Worm (Caenorhabditis elegans): Measurements from ENCODE around the gene K02D10.3.

ce11 chrIII:8797211-8797733 lies 25.5 kb upstream of the K02D10.3 start:
- TF ChIP-seq ztf-23 (GFP tag; IDR thresholded peaks at IDR 0.05) (no peak), ref-1 (GFP tag; conservative IDR thresholded peaks at IDR 0.05) (no peak), med-1 (GFP tag; optimal IDR thresholded peaks at IDR 0.05; ENCODE audit: insufficient read depth) (no peak)
